Fruit fly (Drosophila melanogaster) whole organism: ENCODE results near the gene CG43064.

Experiments
- CG8478 ChIP-seq: fragments of >200 bp; optimal IDR thresholded peaks from 2 replicates; lab custom pipeline; 2018; ENCODE audit warnings: inconsistent platforms
- Dll ChIP-seq: fragments of >200 bp; optimal IDR thresholded peaks from 2 replicates; lab custom pipeline; 2017
- EcR ChIP-seq, 2 experiments: fragments of >200 bp; optimal IDR thresholded peaks; 2 replicates each; lab custom pipeline; 2017; ENCODE audit warnings: missing biosample characterization in 2 of 2, missing genetic modification characterization in 2 of 2, missing genetic modification reagents in 2 of 2
- pan ChIP-seq: fragments of >200 bp; optimal IDR thresholded peaks from 2 replicates; lab custom pipeline; 2017
- psq ChIP-seq: fragments of >200 bp; optimal IDR thresholded peaks from 2 replicates; lab custom pipeline; 2017
- usp ChIP-seq: fragments of >200 bp; optimal IDR thresholded peaks from 2 replicates; lab custom pipeline; 2017; ENCODE audit warnings: missing biosample characterization, missing genetic modification characterization, mixed read lengths

CG43064 gene

dm6 chr3L:11836575-11837077, at the start of gene CG43064:
CG43064 (minus strand) TSS chr3L:11836721.
- no peak for TF ChIP-seq Dll (lab: Kevin White, UChicago)
- TF ChIP-seq pan (lab: Kevin White, UChicago): no peak
- TF ChIP-seq psq (lab: Kevin White, UChicago): no peak
- no peak for TF ChIP-seq usp
- no peak for TF ChIP-seq CG8478
- no peak for TF ChIP-seq EcR (GFP tag; optimal IDR thresholded peaks at IDR 0.05; lab: Kevin White, UChicago)

dm6 chr3L:11881084-11881483, 44.6 kb upstream of the CG43064 start, which contains the start of gene CCDC151:
CCDC151 (plus strand) TSS chr3L:11881384.
- TF ChIP-seq usp (no peak), psq (lab: Kevin White, UChicago) (no peak), Dll (lab: Kevin White, UChicago) (no peak), CG8478 (no peak), EcR (GFP tag; optimal IDR thresholded peaks at IDR 0.05; lab: Kevin White, UChicago) (no peak), pan (lab: Kevin White, UChicago) (no peak)

dm6 chr3L:11878815-11879214, 42.3 kb upstream of the CG43064 start, which contains the start of gene Sprn:
Sprn (plus strand) TSS chr3L:11879115.
- TF ChIP-seq Dll (lab: Kevin White, UChicago) (no peak), EcR (GFP tag; optimal IDR thresholded peaks at IDR 0.05; lab: Kevin White, UChicago) (no peak), usp (no peak), psq (lab: Kevin White, UChicago) (no peak), CG8478 (no peak), pan (lab: Kevin White, UChicago) (no peak)

dm6 chr3L:11876036-11876435, 39.5 kb upstream of the CG43064 start:
- TF ChIP-seq pan (lab: Kevin White, UChicago): no peak
- no peak for TF ChIP-seq CG8478
- no peak for TF ChIP-seq psq (lab: Kevin White, UChicago)
- TF ChIP-seq Dll (lab: Kevin White, UChicago): no peak
- TF ChIP-seq EcR (GFP tag; optimal IDR thresholded peaks at IDR 0.05; lab: Kevin White, UChicago): no peak
- TF ChIP-seq usp: no peak

dm6 chr3L:11874758-11875157, 38.2 kb upstream of the CG43064 start:
- no peak for TF ChIP-seq psq (lab: Kevin White, UChicago)
- no peak for TF ChIP-seq usp
- no peak for TF ChIP-seq EcR (GFP tag; optimal IDR thresholded peaks at IDR 0.05; lab: Kevin White, UChicago)
- no peak for TF ChIP-seq Dll (lab: Kevin White, UChicago)
- TF ChIP-seq pan (lab: Kevin White, UChicago): no peak
- no peak for TF ChIP-seq CG8478

- TF ChIP-seq EcR (GFP tag; optimal IDR thresholded peaks at IDR 0.05; lab: Kevin White, UChicago) (no peak), psq (lab: Kevin White, UChicago) (no peak), pan (lab: Kevin White, UChicago) (no peak), CG8478 (no peak), Dll (lab: Kevin White, UChicago) (no peak), usp (no peak)
Observed at dm6 chr3L:11871205-11871604, 34.7 kb upstream of the CG43064 start, which contains the start of gene CG5906. CG5906 (minus strand) TSS chr3L:11871305.

dm6 chr3L:11869328-11869727, 32.8 kb upstream of the CG43064 start:
- TF ChIP-seq pan (lab: Kevin White, UChicago) (no peak), psq (lab: Kevin White, UChicago) (no peak), Dll (lab: Kevin White, UChicago) (no peak), usp (no peak), EcR (GFP tag; optimal IDR thresholded peaks at IDR 0.05; lab: Kevin White, UChicago) (no peak), CG8478 (no peak)

dm6 chr3L:11863587-11863986, 27.1 kb upstream of the CG43064 start:
- TF ChIP-seq psq (lab: Kevin White, UChicago) (no peak), EcR (GFP tag; optimal IDR thresholded peaks at IDR 0.05; lab: Kevin White, UChicago) (no peak), CG8478 (no peak), Dll (lab: Kevin White, UChicago) (no peak), pan (lab: Kevin White, UChicago) (no peak), usp (no peak)

- no peak for TF ChIP-seq pan (lab: Kevin White, UChicago)
- no peak for TF ChIP-seq CG8478
- TF ChIP-seq Dll (lab: Kevin White, UChicago): no peak
- TF ChIP-seq psq (lab: Kevin White, UChicago): no peak
- TF ChIP-seq EcR (GFP tag; optimal IDR thresholded peaks at IDR 0.05; lab: Kevin White, UChicago): no peak
- TF ChIP-seq usp: no peak
Observed at dm6 chr3L:11862266-11862665, 25.7 kb upstream of the CG43064 start.

dm6 chr3L:11858745-11859144, 22.2 kb upstream of the CG43064 start:
- no peak for TF ChIP-seq psq (lab: Kevin White, UChicago)
- TF ChIP-seq EcR (GFP tag; optimal IDR thresholded peaks at IDR 0.05; lab: Kevin White, UChicago): no peak
- TF ChIP-seq Dll (lab: Kevin White, UChicago): no peak
- no peak for TF ChIP-seq CG8478
- no peak for TF ChIP-seq pan (lab: Kevin White, UChicago)
- TF ChIP-seq usp: no peak

dm6 chr3L:11852924-11853323, 16.4 kb upstream of the CG43064 start:
- no peak for TF ChIP-seq CG8478
- no peak for TF ChIP-seq EcR (GFP tag; optimal IDR thresholded peaks at IDR 0.05; lab: Kevin White, UChicago)
- no peak for TF ChIP-seq Dll (lab: Kevin White, UChicago)
- TF ChIP-seq pan (lab: Kevin White, UChicago): no peak
- no peak for TF ChIP-seq usp
- no peak for TF ChIP-seq psq (lab: Kevin White, UChicago)

dm6 chr3L:11847703-11848102, 11.2 kb upstream of the CG43064 start, which contains the start of gene CG12521:
CG12521 (minus strand) TSS chr3L:11847803.
- no peak for TF ChIP-seq psq (lab: Kevin White, UChicago)
- TF ChIP-seq usp: no peak
- no peak for TF ChIP-seq pan (lab: Kevin White, UChicago)
- TF ChIP-seq EcR (GFP tag; optimal IDR thresholded peaks at IDR 0.05; lab: Kevin White, UChicago): no peak
- TF ChIP-seq CG8478: no peak
- no peak for TF ChIP-seq Dll (lab: Kevin White, UChicago)
